Fruit fly (Drosophila melanogaster) whole organism, embryonic: ENCODE data around the gene CG12075.
A peak's percentile ranks its signal among the peaks of the same experiment; 100 is the strongest.

Experiments
- Aef1 ChIP-seq: fragments of 200-800 bp; sonication (Bioruptor generic); IDR thresholded peaks from 3 replicates; pipeline ENCODE4 v1.3.6; 2022; ENCODE audit warnings: missing biosample characterization, missing genetic modification characterization
- CG11560 ChIP-seq: fragments of 200-800 bp; sonication (Bioruptor generic); IDR thresholded peaks from 3 replicates; pipeline ENCODE4 v1.3.6; 2022; ENCODE audit warnings: missing biosample characterization, missing genetic modification characterization
- CG13894 ChIP-seq: fragments of 200-800 bp; sonication (Bioruptor generic); optimal IDR thresholded peaks from 3 replicates; lab custom pipeline; 2018; ENCODE audit warnings: missing biosample characterization, mild to moderate bottlenecking, missing genetic modification characterization, moderate library complexity
- CG17361 ChIP-seq: fragments of 200-800 bp; sonication (Bioruptor generic); IDR thresholded peaks from 3 replicates; pipeline ENCODE4 v1.3.6; 2022; ENCODE audit warnings: missing biosample characterization, missing genetic modification characterization
- CG18764 ChIP-seq: fragments of 200-800 bp; sonication (Bioruptor generic); optimal IDR thresholded peaks from 3 replicates; lab custom pipeline; 2016; ENCODE audit warnings: missing biosample characterization, missing genetic modification characterization
- CG2678 ChIP-seq: fragments of 200-800 bp; sonication (Bioruptor generic); optimal IDR thresholded peaks from 3 replicates; lab custom pipeline; 2019; ENCODE audit warnings: missing biosample characterization, mild to moderate bottlenecking, missing genetic modification characterization, moderate library complexity
- CG2875 ChIP-seq: fragments of 200-800 bp; sonication (Bioruptor generic); optimal IDR thresholded peaks from 2 replicates; lab custom pipeline; 2017; ENCODE audit warnings: missing biosample characterization, mild to moderate bottlenecking, missing genetic modification characterization, missing genetic modification reagents
- CG33213 ChIP-seq: fragments of 200-800 bp; sonication (Bioruptor generic); optimal IDR thresholded peaks from 3 replicates; lab custom pipeline; 2016; ENCODE audit warnings: missing biosample characterization, missing genetic modification characterization
- CG34224 ChIP-seq: fragments of 200-800 bp; sonication (Bioruptor generic); IDR thresholded peaks from 3 replicates; pipeline ENCODE4 v1.3.6; 2022; ENCODE audit warnings: missing biosample characterization, missing genetic modification characterization; ENCODE audit not compliant: partially characterized antibody
- CG3726 ChIP-seq: fragments of 200-800 bp; sonication (Bioruptor generic); IDR thresholded peaks from 3 replicates; pipeline ENCODE4, ENCODE4 v1.3.6; 2022; ENCODE audit warnings: missing biosample characterization, missing genetic modification characterization
- CG4424 ChIP-seq: fragments of 200-800 bp; sonication (Bioruptor generic); optimal IDR thresholded peaks from 3 replicates; lab custom pipeline; 2016; ENCODE audit warnings: missing biosample characterization, missing genetic modification characterization
- CG6654 ChIP-seq: fragments of 200-800 bp; sonication (Bioruptor generic); optimal IDR thresholded peaks from 2 replicates; lab custom pipeline; 2017; ENCODE audit warnings: missing biosample characterization, mild to moderate bottlenecking, missing genetic modification characterization
- CG8089 ChIP-seq: fragments of 200-800 bp; sonication (Bioruptor generic); optimal IDR thresholded peaks from 3 replicates; lab custom pipeline; 2016; ENCODE audit warnings: missing biosample characterization, missing genetic modification characterization
- CG9437 ChIP-seq: fragments of 200-800 bp; sonication (Bioruptor generic); optimal IDR thresholded peaks from 2 replicates; lab custom pipeline; 2018; ENCODE audit warnings: missing biosample characterization, mild to moderate bottlenecking, missing genetic modification characterization
- CG9609 ChIP-seq: fragments of 200-800 bp; sonication (Bioruptor generic); optimal IDR thresholded peaks from 3 replicates; lab custom pipeline; 2016; ENCODE audit warnings: missing biosample characterization, missing genetic modification characterization
- Chrac-16 ChIP-seq: fragments of 200-800 bp; sonication (Bioruptor generic); optimal IDR thresholded peaks from 3 replicates; lab custom pipeline; 2016; ENCODE audit warnings: missing biosample characterization, missing genetic modification characterization
- Dip3 ChIP-seq: fragments of 200-800 bp; sonication (Bioruptor generic); optimal IDR thresholded peaks from 3 replicates; lab custom pipeline; 2016; ENCODE audit warnings: missing biosample characterization, missing genetic modification characterization
- Doc2 ChIP-seq: fragments of 200-800 bp; sonication (Bioruptor generic); IDR thresholded peaks from 2 replicates; pipeline ENCODE4 v1.3.6; 2022; ENCODE audit warnings: missing biosample characterization, missing genetic modification characterization
- Gug ChIP-seq: fragments of 200-800 bp; sonication (Bioruptor generic); IDR thresholded peaks from 4 replicates; pipeline ENCODE4 v1.3.6; 2022; ENCODE audit warnings: missing biosample characterization, missing genetic modification characterization
- H15 ChIP-seq: fragments of 200-800 bp; sonication (Bioruptor generic); IDR thresholded peaks from 3 replicates; pipeline ENCODE4 v1.3.6; 2022; ENCODE audit warnings: missing biosample characterization, missing genetic modification characterization
- HLHmδ ChIP-seq: fragments of 200-800 bp; sonication (Bioruptor generic); optimal IDR thresholded peaks from 2 replicates; lab custom pipeline; 2018; ENCODE audit warnings: missing biosample characterization, mild to moderate bottlenecking, missing genetic modification characterization, moderate library complexity
- Hr3 ChIP-seq: fragments of 200-800 bp; sonication (Bioruptor generic); optimal IDR thresholded peaks from 3 replicates; lab custom pipeline; 2016; ENCODE audit warnings: missing biosample characterization, missing genetic modification characterization
- Hr78 ChIP-seq, 2 experiments: fragments of 200-800 bp in 1 of 2; fragments of >200 bp in 1 of 2; sonication (Bioruptor generic) in 1 of 2; optimal IDR thresholded peaks; 2 replicates each; lab custom pipeline; 2017 to 2019; ENCODE audit warnings: missing biosample characterization in 2 of 2, missing genetic modification characterization in 2 of 2, mild to moderate bottlenecking in 1 of 2, moderate library complexity in 1 of 2
- Jarid2 ChIP-seq: fragments of 200-800 bp; sonication (Bioruptor generic); optimal IDR thresholded peaks from 3 replicates; lab custom pipeline; 2017; ENCODE audit warnings: mild to moderate bottlenecking, missing biosample characterization, missing genetic modification reagents, missing genetic modification characterization
- Max ChIP-seq: fragments of 200-800 bp; sonication (Bioruptor generic); optimal IDR thresholded peaks from 2 replicates; lab custom pipeline; 2016; ENCODE audit warnings: missing biosample characterization, mild to moderate bottlenecking, missing genetic modification characterization
- NC2α ChIP-seq: fragments of 200-800 bp; sonication (Bioruptor generic); optimal IDR thresholded peaks from 2 replicates; lab custom pipeline; 2016; ENCODE audit warnings: missing biosample characterization, missing genetic modification characterization
- Neu2 ChIP-seq: fragments of 200-800 bp; sonication (Bioruptor generic); optimal IDR thresholded peaks from 3 replicates; lab custom pipeline; 2016; ENCODE audit warnings: missing biosample characterization, missing genetic modification characterization, borderline replicate concordance
- Nf-YB ChIP-seq: fragments of 200-800 bp; sonication (Bioruptor generic); optimal IDR thresholded peaks from 3 replicates; lab custom pipeline; 2019; ENCODE audit warnings: missing biosample characterization, mild to moderate bottlenecking, missing genetic modification characterization, moderate library complexity
- NfI ChIP-seq: fragments of 200-800 bp; sonication (Bioruptor generic); optimal IDR thresholded peaks from 3 replicates; lab custom pipeline; 2018; ENCODE audit warnings: missing biosample characterization, mild to moderate bottlenecking, missing genetic modification characterization, moderate library complexity
- Sox102F ChIP-seq: fragments of 200-800 bp; sonication (Bioruptor generic); optimal IDR thresholded peaks from 2 replicates; lab custom pipeline; 2018; ENCODE audit warnings: missing biosample characterization, mild to moderate bottlenecking, missing genetic modification characterization, moderate library complexity
- Tbp ChIP-seq: fragments of >200 bp; optimal IDR thresholded peaks from 2 replicates; lab custom pipeline; 2018; ENCODE audit warnings: missing biosample characterization, missing genetic modification characterization
- ab ChIP-seq: fragments of 200-800 bp; sonication (Bioruptor generic); optimal IDR thresholded peaks from 2 replicates; lab custom pipeline; 2016; ENCODE audit warnings: missing biosample characterization, missing genetic modification characterization
- aop ChIP-seq: fragments of 200-800 bp; sonication (Bioruptor generic); IDR thresholded peaks from 2 replicates; pipeline ENCODE4 v1.3.6; 2022; ENCODE audit warnings: missing biosample characterization, missing genetic modification characterization
- cad ChIP-seq: fragments of >200 bp; optimal IDR thresholded peaks from 2 replicates; lab custom pipeline; 2017; ENCODE audit warnings: missing biosample characterization, missing genetic modification characterization
- chinmo ChIP-seq: fragments of 200-800 bp; sonication (Bioruptor generic); IDR thresholded peaks from 4 replicates; pipeline ENCODE4 v1.3.6; 2022; ENCODE audit warnings: missing biosample characterization, missing genetic modification characterization; ENCODE audit not compliant: partially characterized antibody
- dpn ChIP-seq, 2 experiments: fragments of 200-800 bp; sonication (Bioruptor generic); optimal IDR thresholded peaks; 3 replicates each; lab custom pipeline; 2016; ENCODE audit warnings: missing biosample characterization in 2 of 2, missing genetic modification characterization in 2 of 2
- dysf ChIP-seq: fragments of 200-800 bp; sonication (Bioruptor generic); IDR thresholded peaks from 3 replicates; pipeline ENCODE4 v1.3.6; 2022; ENCODE audit warnings: missing biosample characterization, missing genetic modification characterization
- ems ChIP-seq: fragments of 200-800 bp; sonication (Bioruptor generic); optimal IDR thresholded peaks from 3 replicates; lab custom pipeline; 2016; ENCODE audit warnings: missing biosample characterization, missing genetic modification characterization
- gro ChIP-seq: fragments of 200-800 bp; sonication (Bioruptor generic); optimal IDR thresholded peaks from 2 replicates; lab custom pipeline; 2016; ENCODE audit warnings: missing biosample characterization, missing genetic modification characterization
- hkb ChIP-seq, 2 experiments: fragments of 200-800 bp in 1 of 2; fragments of >200 bp in 1 of 2; sonication (Bioruptor generic) in 1 of 2; IDR thresholded peaks in 1 of 2; optimal IDR thresholded peaks in 1 of 2; 2 replicates each; pipeline versions ENCODE4 v1.3.6 to Lab custom; 2017 to 2022; ENCODE audit warnings: missing biosample characterization in 1 of 2, missing genetic modification characterization in 1 of 2
- klu ChIP-seq: fragments of 200-800 bp; sonication (Bioruptor generic); IDR thresholded peaks from 2 replicates; pipeline ENCODE4 v1.3.6; 2022; ENCODE audit warnings: missing biosample characterization, missing genetic modification characterization
- lab ChIP-seq: fragments of 200-800 bp; sonication (Bioruptor generic); optimal IDR thresholded peaks from 3 replicates; lab custom pipeline; 2017; ENCODE audit warnings: missing biosample characterization, missing genetic modification characterization, mild to moderate bottlenecking, moderate library complexity, missing genetic modification reagents
- maf-S ChIP-seq: fragments of 200-800 bp; sonication (Bioruptor generic); optimal IDR thresholded peaks from 2 replicates; lab custom pipeline; 2016; ENCODE audit warnings: missing biosample characterization, missing genetic modification characterization
- p53 ChIP-seq: fragments of 200-800 bp; sonication (Bioruptor generic); optimal IDR thresholded peaks from 2 replicates; lab custom pipeline; 2016; ENCODE audit warnings: missing biosample characterization, missing genetic modification characterization
- pros ChIP-seq: fragments of 200-800 bp; sonication (Bioruptor generic); optimal IDR thresholded peaks from 3 replicates; lab custom pipeline; 2019; ENCODE audit warnings: missing biosample characterization, mild to moderate bottlenecking, missing genetic modification characterization, moderate library complexity
- trh ChIP-seq: fragments of 200-800 bp; sonication (Bioruptor generic); optimal IDR thresholded peaks from 2 replicates; lab custom pipeline; 2016; ENCODE audit warnings: missing biosample characterization, missing genetic modification characterization
- ttk ChIP-seq: fragments of 200-800 bp; sonication (Bioruptor generic); IDR thresholded peaks from 2 replicates; pipeline ENCODE4 v2.1.2; 2022; ENCODE audit warnings: missing biosample characterization, missing genetic modification characterization
- unpg ChIP-seq: fragments of 200-800 bp; sonication (Bioruptor generic); optimal IDR thresholded peaks from 3 replicates; lab custom pipeline; 2018; ENCODE audit warnings: missing biosample characterization, mild to moderate bottlenecking, missing genetic modification characterization, moderate library complexity
- wdn ChIP-seq: fragments of 200-800 bp; sonication (Bioruptor generic); IDR thresholded peaks from 2 replicates; pipeline ENCODE4 v1.3.6; 2022; ENCODE audit warnings: missing biosample characterization, missing genetic modification characterization

The CG12075 gene

dm6 chrX:8894315-8895017 is 56.3 kb downstream of the CG12075 start (continued):
- TF ChIP-seq cad (GFP tag; lab: Kevin White, UChicago) (no peak), CG2678 (tag; lab: Kevin White, UChicago) (peak; percentile 87), CG2875 (GFP tag; lab: Kevin White, UChicago) (peak; percentile 81), CG3726 (GFP tag; lab: Robert Waterston, UW) (no peak), dysf (peak; percentile 73), wdn (peak; percentile 21; the same call in 1 of the 2 replicates), NC2α (GFP tag; lab: Kevin White, UChicago) (no peak), ems (peak; percentile 43), CG4424 (GFP tag; lab: Kevin White, UChicago) (peak; percentile 72), Gug (GFP tag; lab: Robert Waterston, UW) (peak; percentile 35; the same call in 3 of the 4 replicates), chinmo (GFP tag; lab: Robert Waterston, UW) (0 out of 4 replicates have a peak, but pooled peaks have one; percentile 36), pros (GFP tag; lab: Kevin White, UChicago) (no peak), CG18764 (peak; percentile 71), Chrac-16 (GFP tag; lab: Kevin White, UChicago) (peak; percentile 58), hkb (optimal IDR thresholded peaks at IDR 0.05; lab: Kevin White, UChicago) (no peak), hkb (GFP tag; IDR thresholded peaks at IDR 0.05; lab: Robert Waterston, UW) (peak; percentile 88), CG6654 (peak; percentile 49), H15 (peak; percentile 60; the same call in 2 of the 3 replicates), Hr3 (GFP tag; lab: Kevin White, UChicago) (peak; percentile 66), Sox102F (GFP tag; lab: Kevin White, UChicago) (peak; percentile 92), p53 (GFP tag; lab: Kevin White, UChicago) (no peak), dpn (GFP tag; optimal IDR thresholded peaks at IDR 0.05; lab: Kevin White, UChicago) (peak; percentile 63 to 78), gro (GFP tag; lab: Kevin White, UChicago) (no peak), Max (GFP tag; lab: Kevin White, UChicago) (peak; percentile 65), maf-S (GFP tag; lab: Kevin White, UChicago) (peak; percentile 35), trh (peak; percentile 38), unpg (peak; percentile 87), Nf-YB (GFP tag; lab: Kevin White, UChicago) (peak; percentile 58), CG17361 (GFP tag; lab: Robert Waterston, UW) (peak; percentile 72), CG34224 (no peak), Jarid2 (GFP tag; lab: Kevin White, UChicago) (peak; percentile 31), CG8089 (peak; percentile 19), ttk (GFP tag; lab: Robert Waterston, UW) (peak; percentile 81), klu (GFP tag; lab: Robert Waterston, UW) (no peak), CG11560 (tag; lab: Robert Waterston, UW) (no peak), CG9609 (GFP tag; lab: Kevin White, UChicago) (peak; percentile 45), CG9437 (GFP tag; lab: Kevin White, UChicago) (peak; percentile 87), CG33213 (peak; percentile 27), HLHmδ (GFP tag; lab: Kevin White, UChicago) (no peak), ab (no peak), Hr78 (GFP tag; optimal IDR thresholded peaks at IDR 0.05; lab: Kevin White, UChicago) (peak in 1 of 2 experiments; percentile 64), Dip3 (GFP tag; lab: Kevin White, UChicago) (peak; percentile 43), lab (GFP tag; lab: Kevin White, UChicago) (peak; percentile 80), Tbp (GFP tag; lab: Kevin White, UChicago) (no peak), Doc2 (GFP tag; lab: Robert Waterston, UW) (no peak), Aef1 (GFP tag; lab: Robert Waterston, UW) (peak; percentile 62), NfI (GFP tag; lab: Kevin White, UChicago) (peak; percentile 73), CG13894 (tag; lab: Kevin White, UChicago) (peak; percentile 15), Neu2 (no peak), aop (0 out of 2 replicates have a peak, but pooled peaks have one; percentile 19)
